Worm (Caenorhabditis elegans) whole organism, young adult: ENCODE data around the gene fbxb-45.
"Not testable (repeated sequence)": the region's sequence is repeated elsewhere in the genome, so short reads cannot be mapped to it uniquely, and the experiment has no call there.

ENCODE experiments used
- F33H1.4 ChIP-seq: fragments of 200-800 bp; sonication (Bioruptor generic); IDR thresholded peaks from 2 replicates; pipeline ENCODE4 v1.3.6; 2022; ENCODE audit warnings: missing genetic modification reagents, missing genetic modification characterization, missing compliant biosample characterization
- Y95B8A.8 ChIP-seq: fragments of 200-800 bp; sonication (Bioruptor generic); IDR thresholded peaks from 2 replicates; pipeline ENCODE4 v1.3.6; 2022; ENCODE audit warnings: missing genetic modification reagents, missing genetic modification characterization, missing compliant biosample characterization
- ama-1 ChIP-seq, 3 experiments: fragments of 150-350 bp in 1 of 3; sonication (generic microtip) in 2 of 3; optimal IDR thresholded peaks; 2 replicates each; lab custom pipeline; 2014 to 2018; ENCODE audit warnings: missing biosample characterization in 2 of 3, missing genetic modification characterization in 2 of 3, missing genetic modification reagents in 2 of 3
- ceh-100 ChIP-seq: fragments of 200-800 bp; sonication (Bioruptor generic); IDR thresholded peaks from 2 replicates; pipeline ENCODE4 v1.3.6; 2022; ENCODE audit warnings: missing genetic modification reagents, missing genetic modification characterization, missing compliant biosample characterization
- ceh-91 ChIP-seq: fragments of 200-800 bp; sonication (Bioruptor generic); IDR thresholded peaks from 2 replicates; pipeline ENCODE4 v1.3.6; 2022; ENCODE audit warnings: missing genetic modification reagents, missing genetic modification characterization, missing compliant biosample characterization
- efl-1 ChIP-seq: fragments of 150-350 bp; optimal IDR thresholded peaks from 2 replicates; lab custom pipeline; 2014; ENCODE audit warnings: missing biosample characterization, missing genetic modification reagents, missing genetic modification characterization
- egrh-3 ChIP-seq: fragments of 200-800 bp; sonication (Bioruptor generic); IDR thresholded peaks from 2 replicates; pipeline ENCODE4 v1.3.6; 2022; ENCODE audit warnings: missing genetic modification reagents, missing genetic modification characterization, missing compliant biosample characterization
- lin-35 ChIP-seq, 3 experiments: fragments of 150-350 bp in 2 of 3; sonication (generic microtip) in 1 of 3; optimal IDR thresholded peaks; 2 replicates each; lab custom pipeline; 2014 to 2018; ENCODE audit warnings: missing biosample characterization in 3 of 3, missing genetic modification characterization in 3 of 3, missing genetic modification reagents in 3 of 3
- nhr-27 ChIP-seq: fragments of 200-800 bp; sonication (Bioruptor generic); optimal IDR thresholded peaks from 2 replicates; lab custom pipeline; 2018; ENCODE audit warnings: mild to moderate bottlenecking, missing genetic modification characterization, moderate library complexity, missing compliant biosample characterization
- pha-4 ChIP-seq: fragments of 150-350 bp; sonication (generic microtip); optimal IDR thresholded peaks from 2 replicates; lab custom pipeline; 2014; ENCODE audit warnings: missing biosample characterization, missing genetic modification reagents, missing genetic modification characterization
- sdz-38 ChIP-seq: sonication (generic microtip); optimal IDR thresholded peaks from 2 replicates; lab custom pipeline; 2016; ENCODE audit warnings: missing genotype, missing genetic modification characterization, missing compliant biosample characterization

- not testable (repeated sequence) for TF ChIP-seq sdz-38 (tag; lab: Kevin White, UChicago); lin-35 (GFP tag; optimal IDR thresholded peaks at IDR 0.05; lab: Kevin White, UChicago); ceh-100 (GFP tag; lab: Robert Waterston, UW); F33H1.4 (GFP tag; lab: Robert Waterston, UW); egrh-3 (GFP tag; lab: Robert Waterston, UW); Y95B8A.8 (GFP tag; lab: Robert Waterston, UW); pha-4 (tag; lab: Kevin White, UChicago); ama-1 (optimal IDR thresholded peaks at IDR 0.05; lab: Kevin White, UChicago); ama-1 (GFP tag; optimal IDR thresholded peaks at IDR 0.05; lab: Kevin White, UChicago); efl-1; ceh-91; nhr-27
Observed at ce11 chrII:1006375-1006774, 37.5 kb downstream of the fbxb-45 start, which contains the start of gene F45D11.14.
